Fruit fly (Drosophila melanogaster) whole organism, embryonic: Measurements from ENCODE around the gene Tfb4.
A peak's percentile ranks its signal among the peaks of the same experiment; 100 is the strongest.

Experiments used
- CG10431 ChIP-seq: fragments of 200-800 bp; sonication (Bioruptor generic); optimal IDR thresholded peaks from 3 replicates; lab custom pipeline; 2018; ENCODE audit warnings: missing biosample characterization, mild to moderate bottlenecking, missing genetic modification characterization
- CG11398 ChIP-seq: fragments of 200-800 bp; sonication (Bioruptor generic); optimal IDR thresholded peaks from 2 replicates; lab custom pipeline; 2016; ENCODE audit warnings: missing biosample characterization, missing genetic modification characterization
- CG11696 ChIP-seq: fragments of 200-800 bp; sonication (Bioruptor generic); IDR thresholded peaks from 2 replicates; pipeline ENCODE4 v1.3.6; 2022; ENCODE audit warnings: missing biosample characterization, missing genetic modification characterization
- CG12104 ChIP-seq: fragments of 200-800 bp; sonication (Bioruptor generic); optimal IDR thresholded peaks from 3 replicates; lab custom pipeline; 2016; ENCODE audit warnings: missing biosample characterization, missing genetic modification characterization
- CG12299 ChIP-seq: fragments of 200-800 bp; sonication (Bioruptor generic); optimal IDR thresholded peaks from 2 replicates; lab custom pipeline; 2018; ENCODE audit warnings: missing biosample characterization, mild to moderate bottlenecking, missing genetic modification characterization
- CG13296 ChIP-seq: fragments of 200-800 bp; sonication (Bioruptor generic); optimal IDR thresholded peaks from 3 replicates; lab custom pipeline; 2018; ENCODE audit warnings: missing biosample characterization, mild to moderate bottlenecking, missing genetic modification characterization
- CG14710 ChIP-seq: fragments of 200-800 bp; sonication (Bioruptor generic); optimal IDR thresholded peaks from 3 replicates; lab custom pipeline; 2019; ENCODE audit warnings: missing biosample characterization, mild to moderate bottlenecking, missing genetic modification characterization, moderate library complexity
- CG17568 ChIP-seq: fragments of 200-800 bp; sonication (Bioruptor generic); optimal IDR thresholded peaks from 2 replicates; lab custom pipeline; 2018; ENCODE audit warnings: missing biosample characterization, mild to moderate bottlenecking, missing genetic modification characterization, moderate library complexity
- CG17612 ChIP-seq: fragments of 200-800 bp; sonication (Bioruptor generic); IDR thresholded peaks from 2 replicates; pipeline ENCODE4 v1.3.6; 2022; ENCODE audit warnings: missing biosample characterization, missing genetic modification characterization
- CG18262 ChIP-seq: fragments of 200-800 bp; optimal IDR thresholded peaks from 3 replicates; lab custom pipeline; 2019; ENCODE audit warnings: missing biosample characterization, mild to moderate bottlenecking, missing genetic modification characterization, moderate library complexity
- CG1832 ChIP-seq: fragments of 200-800 bp; sonication (Bioruptor generic); optimal IDR thresholded peaks from 2 replicates; lab custom pipeline; 2017; ENCODE audit warnings: missing biosample characterization, mild to moderate bottlenecking, missing genetic modification characterization, inconsistent platforms
- CG31441 ChIP-seq: fragments of 200-800 bp; sonication (Bioruptor generic); IDR thresholded peaks from 2 replicates; pipeline ENCODE4 v1.3.6; 2022; ENCODE audit warnings: missing biosample characterization, missing genetic modification characterization
- CG3163 ChIP-seq: fragments of 200-800 bp; sonication (Bioruptor generic); optimal IDR thresholded peaks from 3 replicates; lab custom pipeline; 2016; ENCODE audit warnings: missing biosample characterization, missing genetic modification characterization
- CG32767 ChIP-seq: fragments of 200-800 bp; sonication (Bioruptor generic); IDR thresholded peaks from 2 replicates; pipeline ENCODE4 v1.3.6; 2022; ENCODE audit warnings: missing biosample characterization, missing genetic modification characterization
- CG3847 ChIP-seq: fragments of 200-800 bp; sonication (Bioruptor generic); IDR thresholded peaks from 2 replicates; pipeline ENCODE4 v1.3.6; 2022; ENCODE audit warnings: missing biosample characterization, missing genetic modification characterization
- CG4360 ChIP-seq: fragments of 200-800 bp; sonication (Bioruptor generic); IDR thresholded peaks from 2 replicates; pipeline ENCODE4 v1.3.6; 2022; ENCODE audit warnings: missing biosample characterization, missing genetic modification characterization
- CG4617 ChIP-seq: fragments of 200-800 bp; sonication (Bioruptor generic); optimal IDR thresholded peaks from 3 replicates; lab custom pipeline; 2016; ENCODE audit warnings: missing biosample characterization, missing genetic modification characterization, borderline replicate concordance
- CG5245 ChIP-seq: fragments of 200-800 bp; sonication (Bioruptor generic); optimal IDR thresholded peaks from 3 replicates; lab custom pipeline; 2016; ENCODE audit warnings: missing biosample characterization, missing genetic modification characterization
- CG6683 ChIP-seq: fragments of 200-800 bp; sonication (Bioruptor generic); optimal IDR thresholded peaks from 2 replicates; lab custom pipeline; 2017; ENCODE audit warnings: missing biosample characterization, mild to moderate bottlenecking, missing genetic modification characterization, missing genetic modification reagents
- CG7372 ChIP-seq: fragments of 200-800 bp; sonication (Bioruptor generic); IDR thresholded peaks from 2 replicates; pipeline ENCODE4 v1.3.6; 2022; ENCODE audit warnings: missing biosample characterization, missing genetic modification characterization
- CG8290 ChIP-seq, 3 experiments: fragments of 200-800 bp; sonication (Bioruptor generic); optimal IDR thresholded peaks; 2 replicates each; lab custom pipeline; 2016 to 2019; ENCODE audit warnings: missing biosample characterization in 3 of 3, missing genetic modification characterization in 3 of 3, mild to moderate bottlenecking in 2 of 3, moderate library complexity in 1 of 3
- Doc2 ChIP-seq: fragments of 200-800 bp; sonication (Bioruptor generic); IDR thresholded peaks from 2 replicates; pipeline ENCODE4 v1.3.6; 2022; ENCODE audit warnings: missing biosample characterization, missing genetic modification characterization
- Drgx ChIP-seq: fragments of 200-800 bp; sonication (Bioruptor generic); IDR thresholded peaks from 2 replicates; pipeline ENCODE4 v1.3.6; 2022; ENCODE audit warnings: missing biosample characterization, missing genetic modification characterization
- Elba2 ChIP-seq: fragments of 200-800 bp; sonication (Bioruptor generic); optimal IDR thresholded peaks from 3 replicates; lab custom pipeline; 2016; ENCODE audit warnings: missing biosample characterization, missing genetic modification characterization
- Hand ChIP-seq: fragments of 200-800 bp; sonication (Bioruptor generic); optimal IDR thresholded peaks from 2 replicates; lab custom pipeline; 2017; ENCODE audit warnings: mild to moderate bottlenecking, missing biosample characterization, missing genetic modification reagents, missing genetic modification characterization
- HmgZ ChIP-seq: fragments of 200-800 bp; sonication (Bioruptor generic); optimal IDR thresholded peaks from 2 replicates; lab custom pipeline; 2018; ENCODE audit warnings: missing biosample characterization, mild to moderate bottlenecking, missing genetic modification characterization
- Hmx ChIP-seq: fragments of 200-800 bp; sonication (Bioruptor generic); optimal IDR thresholded peaks from 2 replicates; lab custom pipeline; 2016; ENCODE audit warnings: missing biosample characterization, missing genetic modification characterization
- Mrtf ChIP-seq: fragments of 200-800 bp; sonication (Bioruptor generic); IDR thresholded peaks from 3 replicates; pipeline ENCODE4 v1.3.6; 2022; ENCODE audit warnings: missing biosample characterization, missing genetic modification characterization
- Opbp ChIP-seq: fragments of 200-800 bp; sonication (Bioruptor generic); IDR thresholded peaks from 3 replicates; pipeline ENCODE4 v1.3.6; 2022; ENCODE audit warnings: missing biosample characterization, missing genetic modification characterization; ENCODE audit not compliant: partially characterized antibody
- Side ChIP-seq: fragments of 200-800 bp; sonication (Bioruptor generic); optimal IDR thresholded peaks from 2 replicates; lab custom pipeline; 2016; ENCODE audit warnings: missing biosample characterization, missing genetic modification characterization
- Vsx1 ChIP-seq: fragments of 200-800 bp; sonication (Bioruptor generic); optimal IDR thresholded peaks from 2 replicates; lab custom pipeline; 2017; ENCODE audit warnings: missing biosample characterization, mild to moderate bottlenecking, missing genetic modification characterization, missing genetic modification reagents
- Xrp1 ChIP-seq: fragments of 200-800 bp; sonication (Bioruptor generic); IDR thresholded peaks from 2 replicates; pipeline ENCODE4 v1.3.6; 2022; ENCODE audit warnings: missing biosample characterization, missing genetic modification characterization
- aop ChIP-seq: fragments of 200-800 bp; sonication (Bioruptor generic); IDR thresholded peaks from 2 replicates; pipeline ENCODE4 v1.3.6; 2022; ENCODE audit warnings: missing biosample characterization, missing genetic modification characterization
- ash1 ChIP-seq: fragments of 200-800 bp; sonication (Bioruptor generic); optimal IDR thresholded peaks from 2 replicates; lab custom pipeline; 2018; ENCODE audit warnings: missing biosample characterization, mild to moderate bottlenecking, missing genetic modification characterization
- bcd ChIP-seq: fragments of 200-800 bp; sonication (Bioruptor generic); optimal IDR thresholded peaks from 2 replicates; lab custom pipeline; 2017; ENCODE audit warnings: missing biosample characterization, mild to moderate bottlenecking, missing genetic modification characterization
- corto ChIP-seq: fragments of 200-800 bp; sonication (Bioruptor generic); optimal IDR thresholded peaks from 2 replicates; lab custom pipeline; 2016; ENCODE audit warnings: missing biosample characterization, mild to moderate bottlenecking, missing genetic modification characterization, moderate library complexity
- cwo ChIP-seq: fragments of 200-800 bp; sonication (Bioruptor generic); optimal IDR thresholded peaks from 3 replicates; lab custom pipeline; 2017; ENCODE audit warnings: missing biosample characterization, missing genetic modification characterization, mild to moderate bottlenecking, moderate library complexity, missing genetic modification reagents
- gsb ChIP-seq: fragments of 200-800 bp; sonication (Bioruptor generic); IDR thresholded peaks from 2 replicates; pipeline ENCODE4 v1.3.6; 2022; ENCODE audit warnings: missing biosample characterization, missing genetic modification characterization
- lbe ChIP-seq: fragments of 200-800 bp; sonication (Bioruptor generic); optimal IDR thresholded peaks from 2 replicates; lab custom pipeline; 2016; ENCODE audit warnings: missing biosample characterization, mild to moderate bottlenecking, missing genetic modification characterization
- maf-S ChIP-seq: fragments of 200-800 bp; sonication (Bioruptor generic); optimal IDR thresholded peaks from 2 replicates; lab custom pipeline; 2016; ENCODE audit warnings: missing biosample characterization, missing genetic modification characterization
- mam ChIP-seq: fragments of 200-800 bp; sonication (Bioruptor generic); optimal IDR thresholded peaks from 3 replicates; lab custom pipeline; 2016; ENCODE audit warnings: missing biosample characterization, missing genetic modification characterization
- nerfin-2 ChIP-seq: fragments of 200-800 bp; sonication (Bioruptor generic); IDR thresholded peaks from 2 replicates; pipeline ENCODE4 v1.3.6; 2022; ENCODE audit warnings: missing biosample characterization, missing genetic modification characterization; ENCODE audit not compliant: partially characterized antibody
- pita ChIP-seq: fragments of 200-800 bp; sonication (Bioruptor generic); optimal IDR thresholded peaks from 2 replicates; lab custom pipeline; 2017; ENCODE audit warnings: missing biosample characterization, mild to moderate bottlenecking, missing genetic modification characterization
- pum ChIP-seq: fragments of 200-800 bp; sonication (Bioruptor generic); optimal IDR thresholded peaks from 2 replicates; lab custom pipeline; 2016; ENCODE audit warnings: missing biosample characterization, missing genetic modification characterization
- stwl ChIP-seq: fragments of 200-800 bp; sonication (Bioruptor generic); optimal IDR thresholded peaks from 3 replicates; lab custom pipeline; 2018; ENCODE audit warnings: missing biosample characterization, mild to moderate bottlenecking, missing genetic modification characterization, moderate library complexity
- sug ChIP-seq: fragments of 200-800 bp; optimal IDR thresholded peaks from 2 replicates; lab custom pipeline; 2019; ENCODE audit warnings: missing biosample characterization, mild to moderate bottlenecking, missing genetic modification characterization, moderate library complexity
- tna ChIP-seq: fragments of 200-800 bp; sonication (Bioruptor generic); IDR thresholded peaks from 2 replicates; pipeline ENCODE4 v1.3.6; 2022; ENCODE audit warnings: missing biosample characterization, missing genetic modification characterization; ENCODE audit not compliant: partially characterized antibody
- trem ChIP-seq: fragments of 200-800 bp; optimal IDR thresholded peaks from 3 replicates; lab custom pipeline; 2019; ENCODE audit warnings: missing biosample characterization, mild to moderate bottlenecking, missing genetic modification characterization, moderate library complexity
- wor ChIP-seq: fragments of 200-800 bp; sonication (Bioruptor generic); IDR thresholded peaks from 2 replicates; pipeline ENCODE4 v1.3.6; 2022; ENCODE audit warnings: missing biosample characterization, missing genetic modification characterization

The Tfb4 gene

dm6 chr2L:1157679-1158518, 7.4 kb upstream of the Tfb4 start, which contains the start of gene capt:
Gene capt (minus strand): TSS chr2L:1158262.
- TF ChIP-seq Vsx1 (GFP tag; lab: Kevin White, UChicago) (no peak), corto (no peak), CG7372 (peak; percentile 39; the same call in 1 of the 2 replicates), CG14710 (tag; lab: Kevin White, UChicago) (peak; percentile 38), Drgx (no peak; the same call in 1 of the 2 replicates), Opbp (no peak), Hand (GFP tag; lab: Kevin White, UChicago) (no peak), stwl (tag; lab: Kevin White, UChicago) (no peak), CG11696 (GFP tag; lab: Robert Waterston, UW) (no peak), aop (GFP tag; lab: Robert Waterston, UW) (0 out of 2 replicates have a peak, but pooled peaks have one; percentile 8), CG5245 (GFP tag; lab: Kevin White, UChicago) (no peak), tna (GFP tag; lab: Robert Waterston, UW) (no peak), HmgZ (tag; lab: Kevin White, UChicago) (no peak), Mrtf (no peak), CG8290 (GFP tag; optimal IDR thresholded peaks at IDR 0.05; lab: Kevin White, UChicago) (no peak), CG8290 (tag; optimal IDR thresholded peaks at IDR 0.05; lab: Kevin White, UChicago) (no peak), CG18262 (peak; percentile 39), CG31441 (GFP tag; lab: Robert Waterston, UW) (peak; percentile 43; the same call in 1 of the 2 replicates), CG12104 (GFP tag; lab: Kevin White, UChicago) (peak; percentile 65), CG4360 (peak; percentile 88), CG11398 (GFP tag; lab: Kevin White, UChicago) (no peak), CG10431 (GFP tag; lab: Kevin White, UChicago) (no peak), ash1 (GFP tag; lab: Kevin White, UChicago) (no peak), CG3163 (GFP tag; lab: Kevin White, UChicago) (no peak), Elba2 (GFP tag; lab: Kevin White, UChicago) (peak; percentile 79), cwo (GFP tag; lab: Kevin White, UChicago) (no peak), trem (peak; percentile 9), pum (GFP tag; lab: Kevin White, UChicago) (no peak), CG3847 (0 out of 2 replicates have a peak, but pooled peaks have one; percentile 11), CG6683 (GFP tag; lab: Kevin White, UChicago) (no peak), CG4617 (GFP tag; lab: Kevin White, UChicago) (no peak), Xrp1 (GFP tag; lab: Robert Waterston, UW) (peak; percentile 18; the same call in 1 of the 2 replicates), Doc2 (GFP tag; lab: Robert Waterston, UW) (no peak), CG1832 (GFP tag; lab: Kevin White, UChicago) (no peak), pita (GFP tag; lab: Kevin White, UChicago) (no peak), sug (tag; lab: Kevin White, UChicago) (peak; percentile 38), lbe (no peak), wor (GFP tag; lab: Robert Waterston, UW) (no peak), CG17612 (GFP tag; lab: Robert Waterston, UW) (no peak), nerfin-2 (no peak), CG32767 (GFP tag; lab: Robert Waterston, UW) (no peak), CG13296 (GFP tag; lab: Kevin White, UChicago) (no peak), CG12299 (tag; lab: Kevin White, UChicago) (no peak), maf-S (no peak), CG17568 (GFP tag; lab: Kevin White, UChicago) (no peak), gsb (no peak), Hmx (GFP tag; lab: Kevin White, UChicago) (no peak), bcd (peak; percentile 26), mam (GFP tag; lab: Kevin White, UChicago) (peak; percentile 49), Side (GFP tag; lab: Kevin White, UChicago) (no peak)
